Fruit fly (Drosophila melanogaster) whole organism, embryonic: Measurements from ENCODE around the gene Cyp6d4.

ENCODE experiments used
- B-H2 ChIP-seq: fragments of 200-800 bp; sonication (Bioruptor generic); optimal IDR thresholded peaks from 2 replicates; lab custom pipeline; 2018; ENCODE audit warnings: missing biosample characterization, mild to moderate bottlenecking, missing genetic modification characterization
- BtbVII ChIP-seq: fragments of 200-800 bp; sonication (Bioruptor generic); optimal IDR thresholded peaks from 3 replicates; lab custom pipeline; 2017; ENCODE audit warnings: missing biosample characterization, mild to moderate bottlenecking, missing genetic modification characterization
- CG10274 ChIP-seq: fragments of 200-800 bp; sonication (Bioruptor generic); optimal IDR thresholded peaks from 3 replicates; lab custom pipeline; 2017; ENCODE audit warnings: missing biosample characterization, mild to moderate bottlenecking, missing genetic modification characterization
- CG11093 ChIP-seq: fragments of 200-800 bp; sonication (Bioruptor generic); IDR thresholded peaks from 3 replicates; pipeline ENCODE4 v1.3.6; 2022; ENCODE audit warnings: missing biosample characterization, missing genetic modification characterization
- CG11723 ChIP-seq: fragments of 200-800 bp; sonication (Bioruptor generic); optimal IDR thresholded peaks from 2 replicates; lab custom pipeline; 2017; ENCODE audit warnings: missing biosample characterization, mild to moderate bottlenecking, missing genetic modification characterization
- CG12219 ChIP-seq: fragments of 200-800 bp; sonication (Bioruptor generic); optimal IDR thresholded peaks from 3 replicates; lab custom pipeline; 2018; ENCODE audit warnings: missing biosample characterization, mild to moderate bottlenecking, missing genetic modification characterization
- CG12391 ChIP-seq: fragments of 200-800 bp; sonication (Bioruptor generic); optimal IDR thresholded peaks from 3 replicates; lab custom pipeline; 2018; ENCODE audit warnings: missing biosample characterization, mild to moderate bottlenecking, missing genetic modification characterization, moderate library complexity
- CG13775 ChIP-seq: fragments of 200-800 bp; sonication (Bioruptor generic); optimal IDR thresholded peaks from 3 replicates; lab custom pipeline; 2017; ENCODE audit warnings: missing biosample characterization, mild to moderate bottlenecking, missing genetic modification characterization
- CG15601 ChIP-seq: fragments of 200-800 bp; sonication (Bioruptor generic); optimal IDR thresholded peaks from 3 replicates; lab custom pipeline; 2019; ENCODE audit warnings: missing biosample characterization, mild to moderate bottlenecking, missing genetic modification characterization, moderate library complexity
- CG17361 ChIP-seq: fragments of 200-800 bp; sonication (Bioruptor generic); IDR thresholded peaks from 3 replicates; pipeline ENCODE4 v1.3.6; 2022; ENCODE audit warnings: missing biosample characterization, missing genetic modification characterization
- CG18476 ChIP-seq: fragments of 200-800 bp; sonication (Bioruptor generic); optimal IDR thresholded peaks from 2 replicates; lab custom pipeline; 2016; ENCODE audit warnings: missing biosample characterization, mild to moderate bottlenecking, missing genetic modification characterization
- CG18599 ChIP-seq: fragments of 200-800 bp; sonication (Bioruptor generic); optimal IDR thresholded peaks from 3 replicates; lab custom pipeline; 2017; ENCODE audit warnings: missing biosample characterization, missing genetic modification characterization, mild to moderate bottlenecking, moderate library complexity, missing genetic modification reagents
- CG2116 ChIP-seq: fragments of 200-800 bp; sonication (Bioruptor generic); optimal IDR thresholded peaks from 3 replicates; lab custom pipeline; 2018; ENCODE audit warnings: missing biosample characterization, mild to moderate bottlenecking, missing genetic modification characterization
- CG2678 ChIP-seq: fragments of 200-800 bp; sonication (Bioruptor generic); optimal IDR thresholded peaks from 3 replicates; lab custom pipeline; 2019; ENCODE audit warnings: missing biosample characterization, mild to moderate bottlenecking, missing genetic modification characterization, moderate library complexity
- CG2875 ChIP-seq: fragments of 200-800 bp; sonication (Bioruptor generic); optimal IDR thresholded peaks from 2 replicates; lab custom pipeline; 2017; ENCODE audit warnings: missing biosample characterization, mild to moderate bottlenecking, missing genetic modification characterization, missing genetic modification reagents
- CG32772 ChIP-seq: fragments of 200-800 bp; sonication (Bioruptor generic); IDR thresholded peaks from 2 replicates; pipeline ENCODE4 v1.3.6; 2022; ENCODE audit warnings: missing biosample characterization, missing genetic modification characterization
- CG34376 ChIP-seq: fragments of 200-800 bp; sonication (Bioruptor generic); optimal IDR thresholded peaks from 2 replicates; lab custom pipeline; 2018; ENCODE audit warnings: missing biosample characterization, mild to moderate bottlenecking, missing genetic modification characterization
- CG3995 ChIP-seq: fragments of 200-800 bp; sonication (Bioruptor generic); optimal IDR thresholded peaks from 3 replicates; lab custom pipeline; 2016; ENCODE audit warnings: missing biosample characterization, missing genetic modification characterization
- CG5180 ChIP-seq: fragments of 200-800 bp; sonication (Bioruptor generic); optimal IDR thresholded peaks from 3 replicates; lab custom pipeline; 2017; ENCODE audit warnings: missing biosample characterization, missing genetic modification characterization, mild to moderate bottlenecking, moderate library complexity, missing genetic modification reagents
- CG6813 ChIP-seq: fragments of 200-800 bp; sonication (Bioruptor generic); optimal IDR thresholded peaks from 2 replicates; lab custom pipeline; 2017; ENCODE audit warnings: missing biosample characterization, missing genetic modification characterization, mild to moderate bottlenecking, moderate library complexity, missing genetic modification reagents
- CG9215 ChIP-seq: fragments of 200-800 bp; sonication (Bioruptor generic); IDR thresholded peaks from 2 replicates; pipeline ENCODE4 v1.3.6; 2022; ENCODE audit warnings: missing biosample characterization, missing genetic modification characterization
- CG9797 ChIP-seq: fragments of 200-800 bp; sonication (Bioruptor generic); optimal IDR thresholded peaks from 3 replicates; lab custom pipeline; 2018; ENCODE audit warnings: missing biosample characterization, mild to moderate bottlenecking, missing genetic modification characterization
- CG9876 ChIP-seq: fragments of 200-800 bp; sonication (Bioruptor generic); optimal IDR thresholded peaks from 2 replicates; lab custom pipeline; 2016; ENCODE audit warnings: missing biosample characterization, missing genetic modification characterization
- CoRest ChIP-seq: fragments of 200-800 bp; sonication (Bioruptor generic); optimal IDR thresholded peaks from 3 replicates; lab custom pipeline; 2018; ENCODE audit warnings: missing biosample characterization, mild to moderate bottlenecking, missing genetic modification characterization, moderate library complexity
- Dip2 ChIP-seq: fragments of 200-800 bp; sonication (Bioruptor generic); IDR thresholded peaks from 2 replicates; pipeline ENCODE4 v1.3.6; 2022; ENCODE audit warnings: missing biosample characterization, missing genetic modification characterization
- E2f1 ChIP-seq: fragments of 200-800 bp; sonication (Bioruptor generic); IDR thresholded peaks from 2 replicates; pipeline ENCODE4 v1.3.6; 2022; ENCODE audit warnings: missing biosample characterization, missing genetic modification characterization
- Hr39 ChIP-seq: fragments of >200 bp; optimal IDR thresholded peaks from 2 replicates; lab custom pipeline; 2017
- Lim3 ChIP-seq: fragments of 200-800 bp; sonication (Bioruptor generic); IDR thresholded peaks from 2 replicates; pipeline ENCODE4 v1.3.6; 2022; ENCODE audit warnings: missing biosample characterization, missing genetic modification characterization
- MESR4 ChIP-seq: fragments of 200-800 bp; sonication (Bioruptor generic); optimal IDR thresholded peaks from 2 replicates; lab custom pipeline; 2018; ENCODE audit warnings: missing biosample characterization, mild to moderate bottlenecking, missing genetic modification characterization, moderate library complexity
- Max ChIP-seq: fragments of 200-800 bp; sonication (Bioruptor generic); optimal IDR thresholded peaks from 2 replicates; lab custom pipeline; 2016; ENCODE audit warnings: missing biosample characterization, mild to moderate bottlenecking, missing genetic modification characterization
- NC2α ChIP-seq: fragments of 200-800 bp; sonication (Bioruptor generic); optimal IDR thresholded peaks from 2 replicates; lab custom pipeline; 2016; ENCODE audit warnings: missing biosample characterization, missing genetic modification characterization
- Nf-YA ChIP-seq: fragments of 200-800 bp; sonication (Bioruptor generic); IDR thresholded peaks from 2 replicates; pipeline ENCODE4 v1.3.6; 2022; ENCODE audit warnings: missing biosample characterization, missing genetic modification characterization
- Six4 ChIP-seq: fragments of 200-800 bp; sonication (Bioruptor generic); optimal IDR thresholded peaks from 2 replicates; lab custom pipeline; 2016; ENCODE audit warnings: missing biosample characterization, missing genetic modification characterization
- Sox102F ChIP-seq: fragments of 200-800 bp; sonication (Bioruptor generic); optimal IDR thresholded peaks from 2 replicates; lab custom pipeline; 2018; ENCODE audit warnings: missing biosample characterization, mild to moderate bottlenecking, missing genetic modification characterization, moderate library complexity
- Spps ChIP-seq: fragments of 200-800 bp; sonication (Bioruptor generic); optimal IDR thresholded peaks from 2 replicates; lab custom pipeline; 2018; ENCODE audit warnings: missing biosample characterization, mild to moderate bottlenecking, missing genetic modification characterization
- abd-A ChIP-seq: fragments of 200-800 bp; sonication (Bioruptor generic); optimal IDR thresholded peaks from 3 replicates; lab custom pipeline; 2019; ENCODE audit warnings: missing biosample characterization, mild to moderate bottlenecking, missing genetic modification characterization, moderate library complexity
- bcd ChIP-seq: fragments of 200-800 bp; sonication (Bioruptor generic); optimal IDR thresholded peaks from 2 replicates; lab custom pipeline; 2017; ENCODE audit warnings: missing biosample characterization, mild to moderate bottlenecking, missing genetic modification characterization
- bsh ChIP-seq, 2 experiments: fragments of 200-800 bp; sonication (Bioruptor generic); optimal IDR thresholded peaks; 2 replicates each; lab custom pipeline; 2017 to 2018; ENCODE audit warnings: mild to moderate bottlenecking in 2 of 2, missing biosample characterization in 2 of 2, missing genetic modification characterization in 2 of 2, moderate library complexity in 1 of 2
- caup ChIP-seq: fragments of 200-800 bp; sonication (Bioruptor generic); optimal IDR thresholded peaks from 3 replicates; lab custom pipeline; 2017; ENCODE audit warnings: missing biosample characterization, mild to moderate bottlenecking, missing genetic modification characterization, moderate library complexity; ENCODE audit not compliant: severe bottlenecking
- fd102C ChIP-seq: fragments of 200-800 bp; sonication (Bioruptor generic); optimal IDR thresholded peaks from 2 replicates; lab custom pipeline; 2018; ENCODE audit warnings: missing biosample characterization, mild to moderate bottlenecking, missing genetic modification characterization, moderate library complexity
- gcm ChIP-seq: fragments of 200-800 bp; sonication (Bioruptor generic); optimal IDR thresholded peaks from 2 replicates; lab custom pipeline; 2019; ENCODE audit warnings: missing biosample characterization, mild to moderate bottlenecking, missing genetic modification characterization, moderate library complexity
- grau ChIP-seq: fragments of 200-800 bp; optimal IDR thresholded peaks from 3 replicates; lab custom pipeline; 2019; ENCODE audit warnings: missing biosample characterization, mild to moderate bottlenecking, missing genetic modification characterization, moderate library complexity
- gsb-n ChIP-seq: fragments of 200-800 bp; sonication (Bioruptor generic); optimal IDR thresholded peaks from 3 replicates; lab custom pipeline; 2018; ENCODE audit warnings: missing biosample characterization, mild to moderate bottlenecking, missing genetic modification characterization
- klu ChIP-seq: fragments of 200-800 bp; sonication (Bioruptor generic); IDR thresholded peaks from 2 replicates; pipeline ENCODE4 v1.3.6; 2022; ENCODE audit warnings: missing biosample characterization, missing genetic modification characterization
- pan ChIP-seq, 4 experiments: fragments of >200 bp in 3 of 4; fragments of 200-800 bp in 1 of 4; sonication (Bioruptor generic) in 1 of 4; optimal IDR thresholded peaks in 3 of 4; IDR thresholded peaks in 1 of 4; 2 replicates each; pipeline versions ENCODE4 v1.3.6 to Lab custom; 2017 to 2022; ENCODE audit warnings: missing biosample characterization in 2 of 4, missing genetic modification characterization in 2 of 4, mixed read lengths in 1 of 4
- sc ChIP-seq, 3 experiments: fragments of >200 bp in 2 of 3; fragments of 200-800 bp in 1 of 3; sonication (Bioruptor generic) in 1 of 3; optimal IDR thresholded peaks; 2 replicates in 2 of 3; 3 replicates in 1 of 3; lab custom pipeline; 2017; ENCODE audit warnings: mild to moderate bottlenecking in 1 of 3, missing biosample characterization in 1 of 3, missing genetic modification characterization in 1 of 3, missing genetic modification reagents in 1 of 3
- so ChIP-seq: fragments of 200-800 bp; sonication (Bioruptor generic); IDR thresholded peaks from 3 replicates; pipeline ENCODE4 v1.3.6; 2022; ENCODE audit warnings: missing biosample characterization, missing genetic modification characterization
- tgo ChIP-seq: fragments of 200-800 bp; sonication (Bioruptor generic); IDR thresholded peaks from 3 replicates; pipeline ENCODE4 v1.3.6; 2022; ENCODE audit warnings: missing biosample characterization, missing genetic modification characterization
- ttk ChIP-seq: fragments of 200-800 bp; sonication (Bioruptor generic); IDR thresholded peaks from 2 replicates; pipeline ENCODE4 v2.1.2; 2022; ENCODE audit warnings: missing biosample characterization, missing genetic modification characterization

The Cyp6d4 gene

dm6 chr3R:22663115-22663514 is 35.0 kb upstream of the Cyp6d4 start (continued):
- TF ChIP-seq so (GFP tag; lab: Robert Waterston, UW) (peak; percentile 80), Max (peak; percentile 23), caup (GFP tag; lab: Kevin White, UChicago) (peak; percentile 30), CG17361 (peak; percentile 33; the same call in 1 of the 3 replicates), Hr39 (lab: Kevin White, UChicago) (no peak), CG32772 (no peak), MESR4 (GFP tag; lab: Kevin White, UChicago) (no peak), NC2α (GFP tag; lab: Kevin White, UChicago) (no peak), B-H2 (GFP tag; lab: Kevin White, UChicago) (no peak), CG5180 (peak; percentile 35), CG10274 (no peak), gcm (GFP tag; lab: Kevin White, UChicago) (no peak), E2f1 (0 out of 2 replicates have a peak, but pooled peaks have one; percentile 34), CG3995 (no peak), CG18476 (GFP tag; lab: Kevin White, UChicago) (peak; percentile 11), BtbVII (peak; percentile 55), tgo (GFP tag; lab: Robert Waterston, UW) (peak; percentile 55), pan (optimal IDR thresholded peaks at IDR 0.05; lab: Kevin White, UChicago) (no peak), pan (GFP tag; optimal IDR thresholded peaks at IDR 0.05 in 1 of 2, IDR thresholded peaks at IDR 0.05 in 1 of 2) (peak in 1 of 2 experiments; percentile 58), abd-A (tag; lab: Kevin White, UChicago) (peak; percentile 58), bcd (peak; percentile 39), CG18599 (GFP tag; lab: Kevin White, UChicago) (peak; percentile 85), Lim3 (0 out of 2 replicates have a peak, but pooled peaks have one; percentile 39), CG13775 (GFP tag; lab: Kevin White, UChicago) (peak; percentile 53), klu (GFP tag; lab: Robert Waterston, UW) (no peak), CG11723 (GFP tag; lab: Kevin White, UChicago) (no peak), CG15601 (tag; lab: Kevin White, UChicago) (peak; percentile 21), grau (tag; lab: Kevin White, UChicago) (peak; percentile 72), CG12219 (GFP tag; lab: Kevin White, UChicago) (peak; percentile 57), Dip2 (GFP tag; lab: Robert Waterston, UW) (no peak), CG11093 (GFP tag; lab: Robert Waterston, UW) (0 out of 3 replicates have a peak, but pooled peaks have one; percentile 20), gsb-n (peak; percentile 31), CG9215 (no peak), CG9876 (no peak), fd102C (GFP tag; lab: Kevin White, UChicago) (no peak), CG9797 (GFP tag; lab: Kevin White, UChicago) (no peak), bsh (GFP tag; optimal IDR thresholded peaks at IDR 0.05; lab: Kevin White, UChicago) (peak; percentile 34 to 81), CG2116 (GFP tag; lab: Kevin White, UChicago) (peak; percentile 2), CG2875 (GFP tag; lab: Kevin White, UChicago) (peak; percentile 47), Nf-YA (0 out of 2 replicates have a peak, but pooled peaks have one; percentile 27), CG2678 (tag; lab: Kevin White, UChicago) (peak; percentile 82), CG34376 (GFP tag; lab: Kevin White, UChicago) (no peak), CoRest (tag; lab: Kevin White, UChicago) (peak; percentile 69), CG12391 (peak; percentile 78), Sox102F (GFP tag; lab: Kevin White, UChicago) (peak; percentile 76), ttk (GFP tag; lab: Robert Waterston, UW) (peak; percentile 40; the same call in 1 of the 2 replicates), sc (optimal IDR thresholded peaks at IDR 0.05; lab: Kevin White, UChicago) (no peak), sc (GFP tag; optimal IDR thresholded peaks at IDR 0.05; lab: Kevin White, UChicago) (peak; percentile 45), Spps (no peak), CG6813 (GFP tag; lab: Kevin White, UChicago) (peak; percentile 50), Six4 (GFP tag; lab: Kevin White, UChicago) (peak; percentile 14)
